Worm (Caenorhabditis elegans) whole organism, L4/young adult: ENCODE results near the gene E02A10.4.
A peak's percentile ranks its signal among the peaks of the same experiment; 100 is the strongest.

Experiments
- W03F9.2 ChIP-seq: fragments of 150-350 bp; optimal IDR thresholded peaks from 2 replicates; lab custom pipeline; 2014; ENCODE audit warnings: missing biosample characterization, missing genetic modification characterization
- dao-5 ChIP-seq: sonication (generic microtip); optimal IDR thresholded peaks from 2 replicates; lab custom pipeline; 2016; ENCODE audit warnings: missing genotype, missing genetic modification characterization, moderate library complexity, missing compliant biosample characterization
- him-1 ChIP-seq: sonication (generic microtip); optimal IDR thresholded peaks from 2 replicates; lab custom pipeline; 2016; ENCODE audit warnings: missing genotype, missing genetic modification reagents, missing genetic modification characterization, missing compliant biosample characterization

Gene E02A10.4

DNA sequence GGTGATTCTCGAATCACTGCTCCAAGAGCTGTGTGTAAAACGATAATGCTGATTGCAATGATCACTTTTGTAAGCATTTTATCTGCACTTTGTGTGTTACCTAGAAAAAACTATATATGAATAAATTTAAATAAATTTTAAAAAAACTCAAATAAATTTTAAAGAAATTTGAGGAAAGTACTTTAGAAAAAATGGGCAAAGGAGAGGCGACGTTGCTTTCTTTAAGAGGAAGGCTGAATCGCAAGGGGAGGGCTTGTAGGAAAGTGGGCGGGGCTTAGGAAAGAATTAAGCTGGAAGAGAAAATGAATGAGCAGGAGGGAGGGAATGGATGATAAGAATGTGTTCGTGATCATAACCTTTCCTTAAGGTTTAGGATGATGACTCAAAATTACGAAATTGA is at the start of gene E02A10.4:
Gene E02A10.4 (minus strand): TSS at position 101 of the 400 bp plus-strand sequence.
- TF ChIP-seq W03F9.2 (tag; lab: Kevin White, UChicago) (no peak), him-1 (tag; lab: Kevin White, UChicago) (no peak), dao-5 (tag; lab: Kevin White, UChicago) (no peak)

DNA sequence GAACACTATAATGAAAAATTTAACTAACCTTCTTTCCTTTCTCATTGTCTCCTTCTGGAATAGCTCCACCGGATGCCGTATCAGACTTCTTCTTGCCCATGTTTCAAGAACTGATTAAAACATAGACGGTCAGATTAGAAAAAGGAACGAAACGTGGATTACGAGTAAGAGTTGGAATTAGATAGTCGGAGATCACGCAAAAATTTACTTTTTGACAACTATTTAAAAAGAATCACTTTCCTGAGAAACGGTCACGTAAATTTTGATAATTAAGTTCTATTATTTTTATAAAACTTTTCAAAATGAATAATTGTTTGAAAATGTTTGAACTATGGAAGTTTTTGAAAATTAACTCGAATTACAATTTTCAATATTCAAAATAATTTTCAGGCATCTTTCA is 44.4 kb upstream of the E02A10.4 start, which contains the start of gene cyc-2.2:
Gene cyc-2.2 (minus strand): TSS at position 101 of the 400 bp plus-strand sequence.
- TF ChIP-seq dao-5 (tag; lab: Kevin White, UChicago) (no peak), W03F9.2 (tag; lab: Kevin White, UChicago) (no peak), him-1 (tag; lab: Kevin White, UChicago) (no peak)

DNA sequence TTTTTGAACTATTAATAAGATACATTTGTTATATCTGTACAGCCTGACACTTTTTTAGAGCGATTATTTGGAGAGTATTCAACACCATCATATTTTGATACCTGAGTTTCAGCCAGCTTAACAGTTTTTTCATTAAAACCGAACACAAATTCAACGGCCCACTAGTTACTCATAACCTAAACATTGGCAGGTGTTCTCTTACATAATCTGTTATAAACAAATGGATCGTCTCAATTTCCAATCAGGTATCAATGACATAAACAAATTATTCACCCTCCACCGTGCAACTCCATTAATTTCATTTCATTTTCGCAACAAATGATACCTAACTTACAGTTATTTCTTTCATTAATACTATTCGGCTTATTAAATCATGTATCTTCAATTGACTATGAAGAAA is 43.3 kb upstream of the E02A10.4 start, which contains the start of gene cubn-1:
Gene cubn-1 (plus strand): TSS at position 301 of the 400 bp plus-strand sequence.
- TF ChIP-seq dao-5 (tag; lab: Kevin White, UChicago) (no peak), W03F9.2 (tag; lab: Kevin White, UChicago) (no peak), him-1 (tag; lab: Kevin White, UChicago) (no peak)

DNA sequence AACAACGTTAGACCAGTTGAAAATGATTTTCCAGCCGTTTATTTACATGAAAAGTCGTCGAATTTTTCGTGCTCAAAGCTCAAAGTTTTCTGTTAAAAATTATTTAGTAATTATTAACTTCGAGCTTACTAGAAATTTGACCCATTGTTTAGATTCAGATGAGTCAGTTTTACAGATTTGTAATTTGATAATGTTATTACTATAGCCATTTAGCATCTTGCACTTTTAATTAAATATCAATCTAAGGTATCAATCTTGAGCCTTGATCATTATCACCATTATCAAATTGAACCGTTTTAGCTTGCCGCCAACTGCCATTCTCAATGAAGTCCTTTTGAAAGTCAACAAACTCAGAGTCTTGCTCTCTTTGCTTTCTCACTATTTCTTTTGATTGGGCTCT is 41.8 kb upstream of the E02A10.4 start, which contains the start of gene ZC116.1:
Gene ZC116.1 (plus strand): TSS at position 301 of the 400 bp plus-strand sequence.
- TF ChIP-seq him-1 (tag; lab: Kevin White, UChicago), result no peak
- TF ChIP-seq W03F9.2 (tag; lab: Kevin White, UChicago), result no peak
- TF ChIP-seq dao-5 (tag; lab: Kevin White, UChicago), result no peak

DNA sequence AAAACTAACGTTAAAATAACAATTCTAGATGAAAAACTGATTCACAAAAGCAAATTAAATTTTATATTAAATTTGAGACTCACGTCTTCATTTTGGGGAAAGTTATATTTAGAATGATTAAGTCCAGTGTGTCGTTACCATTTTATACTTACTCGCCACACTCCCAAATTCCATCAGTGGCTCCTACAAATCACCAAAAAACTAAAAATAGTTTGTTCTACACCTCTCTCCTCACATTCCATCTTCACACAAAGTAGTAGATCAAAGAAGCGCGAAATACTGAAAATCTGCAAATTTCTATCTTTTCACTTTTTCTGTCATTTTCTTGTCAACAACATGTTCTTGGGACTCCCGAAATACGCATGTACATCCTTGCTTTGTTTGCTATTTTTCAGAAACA is 41.1 kb upstream of the E02A10.4 start, which contains the start of gene ZC116.5:
Gene ZC116.5 (minus strand): TSS at position 101 of the 400 bp plus-strand sequence.
- no peak for TF ChIP-seq W03F9.2 (tag; lab: Kevin White, UChicago)
- no peak for TF ChIP-seq him-1 (tag; lab: Kevin White, UChicago)

DNA sequence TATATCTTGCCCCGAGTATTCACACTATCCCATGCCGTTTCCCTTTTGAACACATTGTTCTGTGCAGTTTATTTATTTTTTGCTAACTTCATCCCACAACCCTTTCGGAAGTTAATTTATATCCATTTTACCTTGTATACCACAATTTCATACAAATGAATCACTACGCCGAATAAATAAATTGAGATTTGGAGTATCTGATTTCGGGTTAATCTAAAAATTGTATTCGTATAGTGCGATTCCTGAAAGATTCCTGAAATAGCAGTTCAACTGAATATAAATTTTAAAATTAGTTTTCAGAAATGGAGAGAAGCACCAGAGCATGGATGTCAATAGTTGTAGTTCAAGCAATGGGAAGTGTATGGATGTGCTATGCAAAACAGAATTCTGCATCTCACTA is 39.4 kb upstream of the E02A10.4 start, which contains the start of gene erg-28:
Gene erg-28 (plus strand): TSS at position 301 of the 400 bp plus-strand sequence.
- TF ChIP-seq dao-5 (tag; lab: Kevin White, UChicago) (no peak), him-1 (tag; lab: Kevin White, UChicago) (no peak), W03F9.2 (tag; lab: Kevin White, UChicago) (no peak)

DNA sequence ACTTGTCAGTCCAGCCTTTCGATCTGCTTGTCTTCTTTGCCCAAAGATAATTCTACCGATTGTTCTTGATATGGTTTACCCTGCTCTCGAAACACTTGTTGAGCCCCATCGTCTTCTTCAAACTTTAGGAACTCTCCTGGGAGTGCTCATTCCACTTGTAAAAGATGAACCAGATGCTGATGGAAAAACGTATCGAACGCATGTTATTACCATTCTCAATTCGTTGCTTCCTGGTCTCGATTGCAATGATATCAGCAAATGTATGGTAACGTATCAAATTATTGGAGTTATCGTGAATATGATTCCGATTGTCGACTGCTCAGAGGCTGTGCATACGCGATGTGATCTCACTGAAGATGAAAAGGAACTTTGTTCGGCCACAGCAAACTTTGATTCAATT is 34.1 kb upstream of the E02A10.4 start:
- no peak for TF ChIP-seq W03F9.2 (tag; lab: Kevin White, UChicago)
- no peak for TF ChIP-seq dao-5 (tag; lab: Kevin White, UChicago)
- no peak for TF ChIP-seq him-1 (tag; lab: Kevin White, UChicago)

DNA sequence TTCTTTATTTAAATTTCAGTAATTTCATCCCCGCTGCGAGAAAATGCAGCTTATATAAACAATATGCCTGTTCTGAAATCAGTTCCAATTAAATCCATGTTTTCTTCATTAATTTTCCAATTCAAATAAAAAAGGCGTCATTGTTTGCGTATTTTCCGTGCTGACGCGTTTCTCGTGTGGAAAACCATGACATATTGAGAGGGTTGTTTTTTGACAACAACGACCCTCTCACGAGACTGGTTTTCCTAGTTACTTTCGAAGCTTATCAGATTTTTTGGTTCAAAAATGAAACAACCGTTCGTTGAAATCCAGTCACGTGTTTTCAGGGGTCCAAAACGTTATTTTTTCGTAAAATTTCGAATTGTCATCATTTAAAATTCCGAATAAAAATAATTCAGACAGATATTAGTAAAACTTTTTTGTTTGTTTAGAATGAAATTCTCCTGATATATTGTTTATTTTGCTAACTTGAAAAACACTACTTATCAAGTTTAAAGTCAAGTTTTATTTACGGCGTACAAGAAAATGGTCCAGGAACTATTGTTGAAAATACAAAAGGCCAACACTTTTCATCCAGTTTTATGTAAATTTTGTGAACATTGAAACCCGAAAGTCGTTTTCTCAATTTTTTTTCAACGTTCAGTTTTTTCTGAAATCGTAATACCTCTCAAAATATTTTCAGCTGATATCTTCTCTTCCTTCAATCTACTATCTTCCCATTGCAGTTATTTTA is 31.9 kb upstream of the E02A10.4 start, which contains the start of gene C14C10.5:
Gene C14C10.5 (plus strand): TSS at position 683 of the 733 bp plus-strand sequence.
- TF ChIP-seq him-1 (tag; lab: Kevin White, UChicago) (no peak), W03F9.2 (tag; lab: Kevin White, UChicago) (no peak), dao-5 (tag; lab: Kevin White, UChicago) (no peak)

DNA sequence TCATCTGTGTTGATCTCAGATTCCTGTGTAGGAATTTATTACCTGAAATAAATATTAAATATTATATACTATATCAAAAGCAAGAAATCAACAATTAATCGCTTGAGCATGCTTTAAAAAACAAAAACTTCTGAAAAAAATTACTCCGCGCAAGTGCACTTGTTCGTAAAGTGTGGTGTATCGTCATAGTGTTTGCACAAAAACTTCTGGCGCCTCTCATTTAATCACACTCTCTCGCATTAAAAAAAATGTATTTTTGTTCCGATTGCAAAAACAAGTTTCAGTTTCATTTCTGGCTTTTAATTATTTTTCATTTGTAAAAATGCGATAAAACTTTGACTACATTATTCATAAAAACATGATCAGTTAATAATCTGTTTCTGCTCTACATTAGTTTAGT is 31.4 kb upstream of the E02A10.4 start, which contains the start of the genes C14C10.10 and ril-2:
Gene C14C10.10 (minus strand): TSS at position 19 of the 400 bp plus-strand sequence.
Gene ril-2 (minus strand): TSS at position 48 of the 400 bp plus-strand sequence.
- TF ChIP-seq him-1 (tag; lab: Kevin White, UChicago) (no peak), dao-5 (tag; lab: Kevin White, UChicago) (no peak), W03F9.2 (tag; lab: Kevin White, UChicago) (no peak)

DNA sequence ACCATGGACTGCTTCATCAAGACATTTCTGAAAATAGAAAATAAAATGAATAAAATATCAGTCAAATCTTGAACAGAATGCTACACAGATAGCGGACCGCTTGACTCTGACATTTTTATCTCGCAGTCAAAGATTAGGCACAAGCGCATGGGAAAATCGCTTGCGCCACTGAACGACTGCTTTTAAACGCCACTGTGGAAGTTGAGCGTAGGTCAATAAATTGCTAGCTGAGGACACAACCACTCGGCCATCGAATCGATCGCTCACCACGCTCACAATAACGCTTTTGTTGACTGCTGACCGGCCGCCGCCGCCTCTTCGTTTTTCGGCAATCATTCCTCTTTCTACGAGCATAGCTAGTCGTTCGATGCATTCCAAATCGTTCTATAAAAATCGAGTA is 29.0 kb upstream of the E02A10.4 start:
- TF ChIP-seq dao-5 (tag; lab: Kevin White, UChicago), result peak; percentile 55
- TF ChIP-seq him-1 (tag; lab: Kevin White, UChicago), result no peak
- TF ChIP-seq W03F9.2 (tag; lab: Kevin White, UChicago), result no peak

DNA sequence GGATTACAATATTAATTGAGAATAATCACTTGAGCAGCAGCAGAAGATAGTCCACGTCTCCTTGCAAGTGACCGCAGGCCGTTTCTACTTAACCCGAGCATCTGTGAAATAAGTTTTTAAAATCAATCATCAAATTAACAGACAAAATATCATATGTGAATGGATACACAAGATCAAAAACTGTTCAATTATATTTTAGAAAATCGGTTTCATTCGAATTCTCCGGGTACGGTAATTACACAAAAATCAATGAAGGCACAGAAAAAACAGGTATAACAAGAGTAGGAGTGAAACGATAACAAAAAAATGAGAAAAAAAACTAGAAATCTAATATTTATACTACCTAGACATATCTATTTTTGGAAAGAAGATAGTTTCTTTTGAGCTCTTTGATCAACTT is 28.4 kb upstream of the E02A10.4 start, which contains the start of gene mma-1:
Gene mma-1 (minus strand): TSS at position 101 of the 400 bp plus-strand sequence.
- TF ChIP-seq W03F9.2 (tag; lab: Kevin White, UChicago) (no peak), dao-5 (tag; lab: Kevin White, UChicago) (no peak), him-1 (tag; lab: Kevin White, UChicago) (no peak)

DNA sequence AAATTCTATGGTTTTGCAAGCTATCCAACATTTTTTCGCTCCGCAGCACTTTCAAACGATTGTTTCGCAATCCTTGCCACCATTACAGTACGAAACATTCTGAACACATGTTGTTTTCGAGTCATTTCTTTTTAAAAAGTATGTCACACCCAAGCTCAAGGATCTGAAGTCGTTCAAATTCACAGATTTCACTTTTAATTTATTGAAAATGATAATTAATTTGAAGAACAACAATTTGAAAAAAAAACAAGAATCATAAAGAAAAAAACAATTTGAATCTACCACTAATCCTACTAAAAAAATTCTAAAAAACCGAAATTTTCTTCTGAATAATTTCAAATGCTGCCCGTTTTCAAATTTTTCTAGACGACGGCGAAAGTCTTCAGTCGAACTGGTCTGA is 24.6 kb upstream of the E02A10.4 start, which contains the start of gene C14C10.2:
Gene C14C10.2 (minus strand): TSS at position 101 of the 400 bp plus-strand sequence.
- no peak for TF ChIP-seq dao-5 (tag; lab: Kevin White, UChicago)
- TF ChIP-seq W03F9.2 (tag; lab: Kevin White, UChicago), result no peak
- TF ChIP-seq him-1 (tag; lab: Kevin White, UChicago), result no peak

DNA sequence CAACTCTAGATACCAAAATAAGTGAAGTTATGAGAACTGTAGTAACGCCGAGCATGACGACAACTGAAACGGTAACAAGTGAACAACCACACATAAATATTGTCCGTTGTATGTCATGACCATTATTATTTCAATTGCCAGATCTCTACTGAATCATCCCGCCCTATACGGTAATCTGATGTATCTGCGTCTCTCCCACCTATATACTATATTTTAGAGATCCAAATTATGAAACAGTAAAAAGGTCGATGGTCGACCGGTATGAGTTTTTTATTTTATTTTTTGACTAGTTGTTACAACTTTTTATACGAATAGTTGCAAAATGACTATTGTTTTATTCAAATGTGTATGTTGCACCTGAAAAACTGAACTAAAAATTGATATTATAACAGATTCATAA is 22.9 kb upstream of the E02A10.4 start, which contains the start of gene ttr-43:
Gene ttr-43 (minus strand): TSS at position 101 of the 400 bp plus-strand sequence.
- no peak for TF ChIP-seq him-1 (tag; lab: Kevin White, UChicago)
- no peak for TF ChIP-seq dao-5 (tag; lab: Kevin White, UChicago)
- no peak for TF ChIP-seq W03F9.2 (tag; lab: Kevin White, UChicago)
